Fruit fly (Drosophila melanogaster): ENCODE results near the gene SH3PX1.
A peak's percentile ranks its signal among the peaks of the same experiment; 100 is the strongest.

SH3PX1 gene

DNA sequence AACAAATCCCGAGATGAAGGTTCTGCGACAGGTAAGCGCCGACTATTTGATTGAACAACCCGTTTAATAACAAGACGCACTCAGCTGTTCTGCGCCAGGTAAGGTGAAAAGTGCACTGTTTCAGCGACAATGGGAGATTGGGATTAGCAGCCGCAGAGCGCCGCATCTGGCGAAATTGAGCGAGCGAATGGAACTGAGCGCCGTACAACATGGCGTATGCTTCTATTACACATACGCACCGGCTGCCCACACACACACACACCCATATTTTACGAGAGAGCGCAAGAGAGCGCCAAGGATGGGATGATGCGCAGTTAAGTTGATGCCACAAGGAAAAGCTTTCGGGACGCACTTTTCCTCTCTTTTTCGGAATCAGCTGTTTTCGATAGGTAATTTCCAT, 18.4 kb downstream of the SH3PX1 start:
- TF ChIP-seq CG17801 (GFP tag; optimal IDR thresholded peaks at IDR 0.05; ENCODE audit: partially characterized antibody): no peak

DNA sequence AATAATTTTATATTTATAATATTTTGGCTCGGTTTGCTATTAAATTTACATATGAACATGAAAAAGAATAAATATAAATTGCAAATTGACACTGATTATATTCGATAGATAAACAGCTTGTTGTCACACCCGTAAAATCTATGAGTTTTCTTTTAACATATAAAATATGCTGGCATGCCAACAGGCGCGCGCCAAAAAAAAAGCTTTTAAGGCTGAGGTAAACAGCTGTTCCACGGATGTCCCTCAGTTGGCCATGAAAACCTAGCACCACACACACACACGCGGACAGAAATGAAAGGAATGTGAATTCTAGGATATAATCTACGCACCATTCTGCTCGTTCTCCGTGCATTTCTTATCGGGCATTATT, 18.8 kb downstream of the SH3PX1 start:
- TF ChIP-seq CG17801 (GFP tag; optimal IDR thresholded peaks at IDR 0.05; ENCODE audit: partially characterized antibody): no peak

dm6 chr3L:9694169-9694866, 19.3 kb downstream of the SH3PX1 start:
- TF ChIP-seq CG17801 (GFP tag; optimal IDR thresholded peaks at IDR 0.05; ENCODE audit: partially characterized antibody): no peak

DNA sequence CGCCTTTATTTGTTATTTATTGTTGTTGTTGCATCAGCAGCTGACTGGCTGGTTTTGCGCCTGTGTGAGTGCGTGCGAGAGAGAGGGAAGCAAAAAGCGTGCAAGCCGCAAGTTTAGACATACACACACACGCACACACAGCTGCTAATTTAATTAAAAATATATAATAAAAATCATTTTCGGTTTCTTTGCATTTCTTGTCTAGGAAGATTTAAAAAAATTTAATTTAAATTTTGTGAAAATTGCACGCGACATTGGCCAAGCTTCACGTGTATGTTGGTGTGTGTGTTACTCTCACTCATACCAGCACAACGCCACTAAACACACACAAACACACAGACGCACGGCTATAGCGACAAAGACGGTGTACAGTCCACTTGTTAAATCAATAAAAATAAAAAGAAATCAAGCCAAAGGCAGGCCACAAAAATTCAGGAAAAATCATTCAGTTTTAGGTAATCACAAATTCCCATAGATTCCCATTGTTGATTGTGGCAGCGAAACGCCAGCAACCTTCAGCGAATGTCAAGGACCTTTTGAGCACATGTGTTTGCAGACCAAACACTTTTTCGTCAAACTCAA, 20.0 kb downstream of the SH3PX1 start:
- no peak for TF ChIP-seq CG17801 (GFP tag; optimal IDR thresholded peaks at IDR 0.05; ENCODE audit: partially characterized antibody)

dm6 chr3L:9692892-9693551, 20.6 kb downstream of the SH3PX1 start:
- TF ChIP-seq CG17801 (GFP tag; optimal IDR thresholded peaks at IDR 0.05; ENCODE audit: partially characterized antibody): peak; percentile 41

DNA sequence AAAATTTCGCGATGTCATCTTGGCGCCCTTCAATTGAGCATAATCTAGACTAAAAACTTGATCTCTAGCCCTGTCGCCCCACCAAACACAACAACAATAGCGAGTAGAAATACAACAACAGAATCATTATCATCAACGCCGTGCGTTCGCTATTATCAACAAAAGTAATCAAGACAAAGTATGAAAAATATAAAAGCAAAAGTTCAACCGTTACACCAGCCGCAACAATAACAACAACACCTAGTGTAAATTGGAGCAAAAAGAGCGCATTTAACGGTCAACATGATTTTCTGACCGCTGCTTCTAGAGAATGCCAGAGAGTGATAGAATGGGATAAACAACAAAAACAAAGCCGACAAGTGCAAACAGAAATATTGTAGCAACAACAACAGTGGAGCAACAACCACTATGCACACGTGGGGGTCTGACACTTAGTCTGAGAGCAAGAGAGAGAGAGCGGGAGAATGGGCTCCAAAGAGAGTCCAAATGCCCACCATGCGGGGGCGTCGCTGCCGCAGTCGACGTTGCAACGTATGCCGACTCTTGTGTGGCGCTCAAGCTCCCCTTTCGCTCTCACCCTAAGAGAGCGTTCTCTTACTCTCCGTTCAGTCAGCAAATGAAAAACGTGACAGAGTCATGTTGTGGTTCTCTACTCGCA, 21.3 kb downstream of the SH3PX1 start:
- TF ChIP-seq CG17801 (GFP tag; optimal IDR thresholded peaks at IDR 0.05; ENCODE audit: partially characterized antibody): peak; percentile 43

DNA sequence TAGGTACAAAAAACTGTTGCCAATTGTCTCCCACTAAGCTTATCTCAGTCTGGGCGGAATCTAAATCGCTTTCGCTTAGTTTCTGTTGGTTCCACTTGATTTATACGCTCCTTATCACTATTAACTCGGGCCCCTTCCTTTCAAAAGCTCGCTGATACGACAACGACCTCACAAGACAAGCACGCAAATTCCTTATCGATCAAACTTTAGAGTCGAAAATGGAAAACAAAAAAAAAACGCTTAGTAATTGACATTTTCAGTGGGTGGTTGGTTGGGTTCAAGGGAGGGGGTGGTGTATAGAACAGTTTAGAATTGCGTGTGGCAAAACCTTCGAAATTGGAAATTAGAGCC, 22.2 kb downstream of the SH3PX1 start:
- TF ChIP-seq CG17801 (GFP tag; optimal IDR thresholded peaks at IDR 0.05; ENCODE audit: partially characterized antibody): no peak

dm6 chr3L:9690798-9691475, 22.7 kb downstream of the SH3PX1 start:
- TF ChIP-seq CG17801 (GFP tag; optimal IDR thresholded peaks at IDR 0.05; ENCODE audit: partially characterized antibody): no peak

DNA sequence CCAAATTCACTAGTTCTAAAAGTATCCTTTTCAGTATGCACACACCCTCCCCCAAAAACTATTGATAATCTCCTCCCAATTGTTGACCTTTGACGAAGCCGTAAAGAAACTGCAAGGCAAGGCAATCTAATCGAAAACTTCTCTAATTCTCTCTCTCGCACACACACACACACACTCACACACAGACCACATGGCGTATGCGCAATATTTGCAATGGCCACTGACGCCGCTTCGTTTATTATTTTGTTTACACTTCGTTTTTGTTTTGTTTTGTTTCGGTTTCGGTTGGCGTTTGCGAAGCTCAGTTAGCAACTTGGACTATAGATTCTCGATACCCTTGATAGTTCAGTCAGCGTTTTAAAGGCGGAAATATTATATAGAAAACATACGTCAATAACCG, 23.8 kb downstream of the SH3PX1 start:
- no peak for TF ChIP-seq CG17801 (GFP tag; optimal IDR thresholded peaks at IDR 0.05; ENCODE audit: partially characterized antibody)

DNA sequence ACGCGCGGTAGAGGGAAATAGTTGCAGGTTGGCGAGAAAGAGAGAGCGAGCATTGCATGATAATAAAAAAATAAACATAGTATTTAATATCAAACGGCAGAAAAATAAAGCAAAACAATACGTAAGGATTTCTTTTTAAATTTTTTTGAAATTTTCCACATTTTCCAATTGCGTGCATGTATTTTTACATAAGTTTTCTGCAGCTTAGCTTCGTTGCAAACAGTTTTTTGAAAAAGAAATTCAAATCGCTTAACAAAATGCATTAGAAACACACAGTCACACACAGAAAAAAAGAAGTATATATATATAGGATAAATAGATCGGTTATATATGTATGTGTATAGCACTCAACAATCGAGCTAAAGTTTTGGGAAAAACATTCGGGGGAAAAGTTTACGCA, 25.0 kb downstream of the SH3PX1 start:
- no peak for TF ChIP-seq CG17801 (GFP tag; optimal IDR thresholded peaks at IDR 0.05; ENCODE audit: partially characterized antibody)

- TF ChIP-seq CG17801 (GFP tag; optimal IDR thresholded peaks at IDR 0.05; ENCODE audit: partially characterized antibody): no peak
Observed at dm6 chr3L:9687536-9687935, 26.1 kb downstream of the SH3PX1 start.

DNA sequence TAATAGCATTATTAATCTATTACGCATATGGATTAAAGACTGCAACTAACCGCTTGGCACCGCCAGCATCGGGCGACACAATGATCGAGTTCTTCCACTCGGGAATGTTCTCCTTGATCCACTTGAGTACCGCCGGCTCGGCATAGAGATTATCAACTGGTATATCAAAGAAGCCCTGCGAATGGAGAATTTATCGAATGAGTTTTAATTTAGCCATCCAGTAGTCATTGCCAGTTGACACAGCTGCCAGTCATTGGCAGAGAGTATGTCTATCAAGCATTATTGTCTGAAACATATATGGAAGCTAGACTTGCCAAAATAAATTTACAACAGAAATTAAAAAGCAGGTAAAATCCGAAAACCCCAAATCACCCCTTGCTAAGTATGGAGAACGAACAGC, 28.8 kb downstream of the SH3PX1 start, which contains the start of gene CG16719:
TSS of gene CG16719 (plus strand) at position 301 of the 400 bp plus-strand sequence.
- TF ChIP-seq CG17801 (GFP tag; optimal IDR thresholded peaks at IDR 0.05; ENCODE audit: partially characterized antibody): no peak

dm6 chr3L:9680968-9681367, 32.7 kb downstream of the SH3PX1 start, which contains the start of gene alphaTub67C:
Gene alphaTub67C (plus strand): TSS chr3L:9681268.
- no peak for TF ChIP-seq CG17801 (GFP tag; optimal IDR thresholded peaks at IDR 0.05; ENCODE audit: partially characterized antibody)

DNA sequence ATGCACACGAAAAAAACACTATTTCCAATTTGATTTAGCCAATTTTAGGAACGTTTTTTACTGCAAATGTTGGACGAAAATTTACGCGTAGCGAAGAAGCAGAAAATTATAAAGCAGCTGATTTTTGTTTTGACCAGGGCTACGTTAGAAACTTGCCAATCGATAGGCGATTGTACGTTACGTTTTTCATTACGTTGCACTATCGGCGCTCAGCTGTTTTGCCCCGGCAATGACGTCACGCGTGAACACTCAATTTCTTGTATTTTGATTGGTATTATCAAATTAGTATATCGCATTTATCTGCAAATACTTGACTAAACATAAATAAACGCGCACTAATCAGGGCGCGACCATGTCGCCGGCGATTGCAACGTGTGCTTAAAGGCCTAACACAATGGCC, 34.6 kb downstream of the SH3PX1 start, which contains the start of the genes fry and CG16717:
TSS of gene fry (minus strand) at position 110 of the 400 bp plus-strand sequence.
TSS of gene CG16717 (plus strand) at position 208 of the 400 bp plus-strand sequence.
- peak; percentile 57 for TF ChIP-seq CG17801 (GFP tag; optimal IDR thresholded peaks at IDR 0.05; ENCODE audit: partially characterized antibody)

DNA sequence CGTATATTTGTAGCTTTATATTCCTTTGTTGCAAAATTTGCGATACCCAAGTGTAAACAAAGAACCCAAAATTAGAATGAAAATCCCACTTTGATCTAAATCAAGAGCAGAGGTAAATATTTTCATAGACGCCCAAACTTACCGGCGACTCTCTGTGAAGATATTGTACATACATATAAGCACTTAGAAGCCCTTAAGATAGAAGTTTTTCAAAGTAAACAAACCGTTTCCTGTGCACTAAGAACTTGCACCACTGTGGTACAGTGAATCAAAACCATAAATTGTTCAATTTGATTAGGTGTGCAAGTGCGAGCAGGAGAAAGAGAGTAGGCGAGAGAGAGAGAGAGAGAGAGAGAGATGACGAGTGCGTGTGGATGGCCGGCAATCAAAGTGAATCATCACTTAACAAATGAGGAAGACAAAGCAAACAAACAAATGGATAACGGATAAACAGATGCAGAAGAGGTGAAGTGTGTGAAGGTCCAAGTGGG, 35.6 kb downstream of the SH3PX1 start:
- no peak for TF ChIP-seq CG17801 (GFP tag; optimal IDR thresholded peaks at IDR 0.05; ENCODE audit: partially characterized antibody)
